Worm (Caenorhabditis elegans) whole organism, L4 larva: ENCODE measurements around the gene adt-1.

ENCODE experiments used
- F10B5.3 ChIP-seq: sonication (generic microtip); optimal IDR thresholded peaks from 2 replicates; lab custom pipeline; 2016; ENCODE audit warnings: mild to moderate bottlenecking, missing genetic modification characterization, missing compliant biosample characterization
- F26F4.8 ChIP-seq: fragments of 200-800 bp; sonication (Bioruptor generic); conservative IDR thresholded peaks from 2 replicates; pipeline ENCODE4 v1.3.6; 2022; ENCODE audit warnings: missing genetic modification characterization, missing compliant biosample characterization
- R02D3.7 ChIP-seq: fragments of 150-350 bp; sonication (generic microtip); optimal IDR thresholded peaks from 3 replicates; lab custom pipeline; 2014; ENCODE audit warnings: missing biosample characterization, missing genetic modification characterization
- T20F7.1 ChIP-seq: fragments of 200-800 bp; sonication (Bioruptor generic); optimal IDR thresholded peaks from 2 replicates; lab custom pipeline; 2018; ENCODE audit warnings: mild to moderate bottlenecking, missing genetic modification characterization, missing compliant biosample characterization
- Y5F2A.4 ChIP-seq: fragments of 200-800 bp; sonication (Bioruptor generic); optimal IDR thresholded peaks from 2 replicates; lab custom pipeline; 2018; ENCODE audit warnings: mild to moderate bottlenecking, missing genetic modification characterization, missing compliant biosample characterization
- ZK546.5 ChIP-seq, 2 experiments: sonication (generic microtip); optimal IDR thresholded peaks; 2 replicates each; lab custom pipeline; 2017; ENCODE audit warnings: missing biosample characterization in 2 of 2, missing genetic modification characterization in 2 of 2
- arid-1 ChIP-seq: fragments of 200-800 bp; sonication (Bioruptor generic); conservative IDR thresholded peaks from 2 replicates; pipeline ENCODE4 v1.3.6; 2022; ENCODE audit warnings: missing genetic modification reagents, missing genetic modification characterization, missing compliant biosample characterization
- ceh-20 ChIP-seq: fragments of 200-800 bp; sonication (Bioruptor generic); IDR thresholded peaks from 2 replicates; pipeline ENCODE4 v1.3.6; 2022; ENCODE audit warnings: missing genetic modification reagents, missing genetic modification characterization, missing compliant biosample characterization
- ceh-32 ChIP-seq: sonication (generic microtip); optimal IDR thresholded peaks from 2 replicates; lab custom pipeline; 2016; ENCODE audit warnings: mild to moderate bottlenecking, missing genetic modification characterization, missing compliant biosample characterization; ENCODE audit not compliant: poor library complexity
- ceh-44 ChIP-seq: fragments of 200-800 bp; sonication (Bioruptor generic); IDR thresholded peaks from 2 replicates; pipeline ENCODE4 v1.3.6; 2022; ENCODE audit warnings: missing genetic modification reagents, missing genetic modification characterization, missing compliant biosample characterization
- ces-1 ChIP-seq: fragments of 150-350 bp; sonication (generic microtip); optimal IDR thresholded peaks from 4 replicates; lab custom pipeline; 2014; ENCODE audit warnings: missing biosample characterization, missing genetic modification reagents, missing genetic modification characterization
- cey-2 ChIP-seq: sonication (generic microtip); optimal IDR thresholded peaks from 3 replicates; lab custom pipeline; 2017; ENCODE audit warnings: missing genetic modification characterization, mild to moderate bottlenecking, missing compliant biosample characterization, antibody characterized with exemption, borderline replicate concordance; ENCODE audit not compliant: insufficient read depth
- daf-12 ChIP-seq: fragments of 150-350 bp; optimal IDR thresholded peaks from 2 replicates; lab custom pipeline; 2014; ENCODE audit warnings: missing biosample characterization, missing genetic modification reagents, missing genetic modification characterization
- daf-16 ChIP-seq, 3 experiments: sonication (generic microtip); optimal IDR thresholded peaks; 2 replicates each; lab custom pipeline; 2016 to 2017; ENCODE audit warnings: missing genetic modification characterization in 3 of 3, missing genetic modification reagents in 3 of 3, mild to moderate bottlenecking in 2 of 3, missing compliant biosample characterization in 2 of 3, missing biosample characterization in 1 of 3, moderate library complexity in 1 of 3
- daf-8 ChIP-seq: fragments of 200-800 bp; sonication (Bioruptor generic); IDR thresholded peaks from 2 replicates; pipeline ENCODE4 v1.3.6; 2022; ENCODE audit warnings: missing genetic modification characterization, missing compliant biosample characterization
- dmd-8 ChIP-seq: fragments of 200-800 bp; sonication (Bioruptor generic); IDR thresholded peaks from 2 replicates; pipeline ENCODE4 v1.3.6; 2022; ENCODE audit warnings: missing genetic modification characterization, missing compliant biosample characterization
- dmd-9 ChIP-seq: fragments of 200-800 bp; sonication (Bioruptor generic); IDR thresholded peaks from 2 replicates; pipeline ENCODE4 v1.3.6; 2022; ENCODE audit warnings: missing genetic modification reagents, missing genetic modification characterization, missing compliant biosample characterization
- dpl-1 ChIP-seq: fragments of 150-350 bp; optimal IDR thresholded peaks from 2 replicates; lab custom pipeline; 2014; ENCODE audit warnings: missing biosample characterization, missing genetic modification reagents, missing genetic modification characterization
- duxl-1 ChIP-seq: sonication (generic microtip); optimal IDR thresholded peaks from 2 replicates; lab custom pipeline; 2016; ENCODE audit warnings: mild to moderate bottlenecking, missing genetic modification characterization, moderate library complexity, missing compliant biosample characterization; ENCODE audit not compliant: poor library complexity
- egl-43 ChIP-seq: fragments of 200-800 bp; sonication (Bioruptor generic); IDR thresholded peaks from 2 replicates; pipeline ENCODE4 v1.3.6; 2022; ENCODE audit warnings: missing genetic modification reagents, missing genetic modification characterization, missing compliant biosample characterization
- hlh-11 ChIP-seq: fragments of 200-800 bp; sonication (Bioruptor generic); optimal IDR thresholded peaks from 2 replicates; lab custom pipeline; 2018; ENCODE audit warnings: mild to moderate bottlenecking, missing genetic modification characterization, missing compliant biosample characterization
- hmg-1.1 ChIP-seq: fragments of 200-800 bp; sonication (Bioruptor generic); IDR thresholded peaks from 2 replicates; pipeline ENCODE4 v1.3.6; 2022; ENCODE audit warnings: missing genetic modification reagents, missing genetic modification characterization, missing compliant biosample characterization
- lim-7 ChIP-seq: fragments of 200-800 bp; sonication (Bioruptor generic); IDR thresholded peaks from 2 replicates; pipeline ENCODE4 v1.3.6; 2022; ENCODE audit warnings: missing genetic modification characterization, missing compliant biosample characterization
- lin-29 ChIP-seq: fragments of 200-800 bp; sonication (Bioruptor generic); IDR thresholded peaks from 2 replicates; pipeline ENCODE4 v1.3.6; 2022; ENCODE audit warnings: missing genetic modification reagents, missing genetic modification characterization, missing compliant biosample characterization
- lin-38 ChIP-seq: fragments of 200-800 bp; sonication (Bioruptor generic); IDR thresholded peaks from 2 replicates; pipeline ENCODE4 v1.3.6; 2022; ENCODE audit warnings: missing genetic modification reagents, missing genetic modification characterization, missing compliant biosample characterization
- lin-39 ChIP-seq: fragments of 150-350 bp; optimal IDR thresholded peaks from 2 replicates; lab custom pipeline; 2014; ENCODE audit warnings: missing biosample characterization, missing genetic modification reagents, missing genetic modification characterization
- lir-3 ChIP-seq: sonication (generic microtip); optimal IDR thresholded peaks from 2 replicates; lab custom pipeline; 2016; ENCODE audit warnings: mild to moderate bottlenecking, missing genetic modification characterization, missing compliant biosample characterization
- madf-5 ChIP-seq, 2 experiments: fragments of 200-800 bp; sonication (Bioruptor generic); IDR thresholded peaks; 2 replicates each; pipeline ENCODE4 v1.3.6; 2022; ENCODE audit warnings: missing compliant biosample characterization in 2 of 2, missing genetic modification characterization in 2 of 2
- mep-1 ChIP-seq: fragments of 150-350 bp; sonication (generic microtip); optimal IDR thresholded peaks from 3 replicates; lab custom pipeline; 2014; ENCODE audit warnings: missing biosample characterization, missing genetic modification characterization
- mxl-2 ChIP-seq: fragments of 200-800 bp; sonication (Bioruptor generic); conservative IDR thresholded peaks from 2 replicates; pipeline ENCODE4 v1.3.6; 2022; ENCODE audit warnings: missing genetic modification reagents, missing genetic modification characterization, missing compliant biosample characterization
- mxl-3 ChIP-seq: fragments of 200-800 bp; sonication (Bioruptor generic); optimal IDR thresholded peaks from 2 replicates; lab custom pipeline; 2018; ENCODE audit warnings: mild to moderate bottlenecking, missing genetic modification characterization, missing compliant biosample characterization
- nhr-111 ChIP-seq: fragments of 200-800 bp; sonication (Bioruptor generic); optimal IDR thresholded peaks from 2 replicates; lab custom pipeline; 2018; ENCODE audit warnings: mild to moderate bottlenecking, missing genetic modification characterization, missing compliant biosample characterization
- nhr-28 ChIP-seq: fragments of 150-350 bp; optimal IDR thresholded peaks from 2 replicates; lab custom pipeline; 2014; ENCODE audit warnings: missing biosample characterization, missing genetic modification characterization
- nhr-41 ChIP-seq: fragments of 200-800 bp; sonication (Bioruptor generic); IDR thresholded peaks from 2 replicates; pipeline ENCODE4 v1.3.6; 2022; ENCODE audit warnings: missing genetic modification reagents, missing genetic modification characterization, missing compliant biosample characterization
- nhr-48 ChIP-seq: sonication (generic microtip); optimal IDR thresholded peaks from 2 replicates; lab custom pipeline; 2016; ENCODE audit warnings: mild to moderate bottlenecking, missing genetic modification characterization, missing compliant biosample characterization
- nhr-77 ChIP-seq: fragments of 150-350 bp; optimal IDR thresholded peaks from 2 replicates; lab custom pipeline; 2014; ENCODE audit warnings: missing biosample characterization, missing genetic modification characterization
- php-3 ChIP-seq: fragments of 200-800 bp; sonication (Bioruptor generic); IDR thresholded peaks from 2 replicates; pipeline ENCODE4 v1.3.6; 2022; ENCODE audit warnings: missing genetic modification reagents, missing genetic modification characterization, missing compliant biosample characterization
- skn-1 ChIP-seq: fragments of 150-350 bp; optimal IDR thresholded peaks from 2 replicates; lab custom pipeline; 2014; ENCODE audit warnings: missing biosample characterization, missing genetic modification characterization
- snpc-1.2 ChIP-seq: fragments of 200-800 bp; sonication (Bioruptor generic); IDR thresholded peaks from 2 replicates; pipeline ENCODE4 v1.3.6; 2022; ENCODE audit warnings: missing genetic modification reagents, missing genetic modification characterization, missing compliant biosample characterization
- spr-3 ChIP-seq: fragments of 200-800 bp; sonication (Bioruptor generic); optimal IDR thresholded peaks from 2 replicates; lab custom pipeline; 2018; ENCODE audit warnings: mild to moderate bottlenecking, missing genetic modification characterization, missing compliant biosample characterization
- tra-1 ChIP-seq: fragments of 200-800 bp; sonication (Bioruptor generic); IDR thresholded peaks from 2 replicates; pipeline ENCODE4 v1.3.6; 2022; ENCODE audit warnings: missing genetic modification reagents, missing genetic modification characterization, missing compliant biosample characterization
- unc-130 ChIP-seq: sonication (generic microtip); optimal IDR thresholded peaks from 2 replicates; lab custom pipeline; 2016; ENCODE audit warnings: missing genetic modification reagents, missing genetic modification characterization, missing compliant biosample characterization
- unc-39 ChIP-seq: sonication (generic microtip); optimal IDR thresholded peaks from 2 replicates; lab custom pipeline; 2017; ENCODE audit warnings: missing biosample characterization, missing genetic modification characterization
- unc-62 ChIP-seq, 3 experiments: fragments of 150-350 bp in 1 of 3; sonication (generic microtip); optimal IDR thresholded peaks in 2 of 3; peaks in 1 of 3; 1 replicate in 1 of 3; 2 replicates in 2 of 3; lab custom pipeline; 2014 to 2017; ENCODE audit warnings: missing biosample characterization in 3 of 3, missing genetic modification characterization in 3 of 3, missing genetic modification reagents in 3 of 3, missing genotype in 1 of 3
- vab-7 ChIP-seq: fragments of 200-800 bp; sonication (Bioruptor generic); IDR thresholded peaks from 2 replicates; pipeline ENCODE4 v1.3.6; 2022; ENCODE audit warnings: missing genetic modification reagents, missing genetic modification characterization, missing compliant biosample characterization
- zip-11 ChIP-seq: fragments of 200-800 bp; sonication (Bioruptor generic); IDR thresholded peaks from 2 replicates; pipeline ENCODE4 v1.3.6; 2022; ENCODE audit warnings: missing genetic modification characterization, missing compliant biosample characterization
- zip-2 ChIP-seq: fragments of 150-350 bp; optimal IDR thresholded peaks from 2 replicates; lab custom pipeline; 2014; ENCODE audit warnings: missing biosample characterization, missing genetic modification characterization
- ztf-11 ChIP-seq: fragments of 150-350 bp; optimal IDR thresholded peaks from 2 replicates; lab custom pipeline; 2014; ENCODE audit warnings: missing biosample characterization, missing genetic modification characterization
- ztf-7 ChIP-seq: fragments of 150-350 bp; optimal IDR thresholded peaks from 2 replicates; lab custom pipeline; 2014; ENCODE audit warnings: missing biosample characterization, missing genetic modification characterization

Gene adt-1

ce11 chrX:12661091-12661526, 17.5 kb upstream of the adt-1 start (continued):
- TF ChIP-seq dmd-8 (GFP tag; lab: Robert Waterston, UW): peak; percentile 85
- TF ChIP-seq unc-39: no peak
- TF ChIP-seq tra-1: peak; percentile 72
- TF ChIP-seq egl-43 (GFP tag; lab: Robert Waterston, UW): peak; percentile 94
- TF ChIP-seq mxl-2 (GFP tag; lab: Robert Waterston, UW): no peak
- TF ChIP-seq daf-12 (tag; lab: Kevin White, UChicago): no peak
- TF ChIP-seq mep-1: peak; percentile 74
- no peak for TF ChIP-seq dpl-1
- peak; percentile 70 for TF ChIP-seq F26F4.8
- peak; percentile 85 for TF ChIP-seq spr-3 (GFP tag; lab: Kevin White, UChicago)
- TF ChIP-seq nhr-77 (tag; lab: Kevin White, UChicago): no peak
- TF ChIP-seq R02D3.7 (tag; lab: Kevin White, UChicago): no peak
- TF ChIP-seq zip-11 (GFP tag; lab: Robert Waterston, UW): peak; percentile 57; the same call in 1 of the 2 replicates
- TF ChIP-seq skn-1 (tag; lab: Kevin White, UChicago): no peak
- peak; percentile 66 for TF ChIP-seq lin-38 (GFP tag; lab: Robert Waterston, UW)
- peak; percentile 68; the same call in 1 of the 2 replicates for TF ChIP-seq vab-7 (GFP tag; lab: Robert Waterston, UW)
- TF ChIP-seq lim-7: peak; percentile 81
- TF ChIP-seq cey-2 (tag; lab: Kevin White, UChicago): peak; percentile 27
- peak; percentile 92 for TF ChIP-seq snpc-1.2 (GFP tag; lab: Robert Waterston, UW)
- TF ChIP-seq dmd-9 (GFP tag; lab: Robert Waterston, UW): peak; percentile 83; the same call in 1 of the 2 replicates
- no peak for TF ChIP-seq ceh-32 (tag; lab: Kevin White, UChicago)
- peak; percentile 29 for TF ChIP-seq T20F7.1
- no peak for TF ChIP-seq ZK546.5 (tag; optimal IDR thresholded peaks at IDR 0.05; lab: Kevin White, UChicago)
- peak; percentile 47 for TF ChIP-seq nhr-111 (GFP tag; lab: Kevin White, UChicago)
- peak; percentile 61 for TF ChIP-seq lir-3 (tag; lab: Kevin White, UChicago)
- no peak for TF ChIP-seq nhr-41
- no peak for TF ChIP-seq ces-1 (GFP tag; lab: Kevin White, UChicago)
- TF ChIP-seq hmg-1.1 (GFP tag; lab: Robert Waterston, UW): peak; percentile 92
- TF ChIP-seq Y5F2A.4 (GFP tag; lab: Kevin White, UChicago): peak; percentile 40
- TF ChIP-seq ceh-20 (GFP tag; lab: Robert Waterston, UW): peak; percentile 73
- TF ChIP-seq mxl-3 (GFP tag; lab: Kevin White, UChicago): peak; percentile 78
- TF ChIP-seq daf-8 (GFP tag; lab: Robert Waterston, UW): no peak
- peak; percentile 30 for TF ChIP-seq unc-130 (GFP tag; lab: Kevin White, UChicago)
- no peak for TF ChIP-seq nhr-28
- no peak for TF ChIP-seq ztf-11
- peak; percentile 50; the same call in 1 of the 2 replicates for TF ChIP-seq lin-29 (GFP tag; lab: Robert Waterston, UW)
- peak; percentile 83; the same call in 1 of the 2 replicates for TF ChIP-seq ceh-44 (GFP tag; lab: Robert Waterston, UW)
- peak in 1 of 2 experiments; percentile 97 for TF ChIP-seq unc-62 (GFP tag; optimal IDR thresholded peaks at IDR 0.05 in 1 of 2; lab: Kevin White, UChicago)
- TF ChIP-seq unc-62 (tag; optimal IDR thresholded peaks at IDR 0.05; lab: Kevin White, UChicago): no peak
- peak in 1 of 2 experiments; percentile 75; a peak in 1 of 4 replicates for TF ChIP-seq madf-5 (GFP tag; IDR thresholded peaks at IDR 0.05; lab: Robert Waterston, UW)
- peak; percentile 59 for TF ChIP-seq duxl-1 (tag; lab: Kevin White, UChicago)
- TF ChIP-seq zip-2 (tag; lab: Kevin White, UChicago): no peak
- peak; percentile 43 for TF ChIP-seq ztf-7 (tag; lab: Kevin White, UChicago)
- TF ChIP-seq hlh-11: peak; percentile 73
- peak; percentile 78 for TF ChIP-seq F10B5.3 (tag; lab: Kevin White, UChicago)
- TF ChIP-seq php-3 (GFP tag; lab: Robert Waterston, UW): peak; percentile 66; the same call in 1 of the 2 replicates
- no peak for TF ChIP-seq lin-39 (tag; lab: Kevin White, UChicago)
- peak; percentile 81 for TF ChIP-seq nhr-48 (tag; lab: Kevin White, UChicago)
- TF ChIP-seq daf-16 (GFP tag; optimal IDR thresholded peaks at IDR 0.05; lab: Kevin White, UChicago): peak; percentile 66 to 88
- TF ChIP-seq daf-16 (tag; optimal IDR thresholded peaks at IDR 0.05; lab: Kevin White, UChicago): peak; percentile 78
- TF ChIP-seq arid-1 (GFP tag; lab: Robert Waterston, UW): peak; percentile 71; the same call in 1 of the 2 replicates
